Worm (Caenorhabditis elegans) whole organism, young adult: Measurements from ENCODE around the gene cdh-5.
A peak's percentile ranks its signal among the peaks of the same experiment; 100 is the strongest.

Experiments
- B0035.1 ChIP-seq: sonication (generic microtip); optimal IDR thresholded peaks from 2 replicates; lab custom pipeline; 2016; ENCODE audit warnings: missing genetic modification characterization, mild to moderate bottlenecking, missing compliant biosample characterization, missing genotype, missing genetic modification reagents
- T26A5.8 ChIP-seq: sonication (generic microtip); optimal IDR thresholded peaks from 2 replicates; lab custom pipeline; 2016; ENCODE audit warnings: missing genetic modification characterization, missing compliant biosample characterization
- Y53G8AR.9 ChIP-seq: fragments of 200-800 bp; sonication (Bioruptor generic); conservative IDR thresholded peaks from 2 replicates; pipeline ENCODE4 v1.3.6; 2022; ENCODE audit warnings: missing genetic modification reagents, missing genetic modification characterization, missing compliant biosample characterization
- Y67H2A.10 ChIP-seq: fragments of 200-800 bp; sonication (Bioruptor generic); conservative IDR thresholded peaks from 2 replicates; pipeline ENCODE4 v1.3.6; 2022; ENCODE audit warnings: missing genetic modification reagents, missing genetic modification characterization, missing compliant biosample characterization
- Y95B8A.8 ChIP-seq: fragments of 200-800 bp; sonication (Bioruptor generic); IDR thresholded peaks from 2 replicates; pipeline ENCODE4 v1.3.6; 2022; ENCODE audit warnings: missing genetic modification reagents, missing genetic modification characterization, missing compliant biosample characterization
- dpl-1 ChIP-seq: fragments of 150-350 bp; optimal IDR thresholded peaks from 2 replicates; lab custom pipeline; 2014; ENCODE audit warnings: missing biosample characterization, missing genetic modification reagents, missing genetic modification characterization
- efl-1 ChIP-seq: fragments of 150-350 bp; optimal IDR thresholded peaks from 2 replicates; lab custom pipeline; 2014; ENCODE audit warnings: missing biosample characterization, missing genetic modification reagents, missing genetic modification characterization
- mxl-1 ChIP-seq: sonication (generic microtip); optimal IDR thresholded peaks from 2 replicates; lab custom pipeline; 2016; ENCODE audit warnings: missing genetic modification characterization, missing compliant biosample characterization
- nhr-80 ChIP-seq: sonication (generic microtip); optimal IDR thresholded peaks from 2 replicates; lab custom pipeline; 2016; ENCODE audit warnings: missing genetic modification characterization, missing compliant biosample characterization
- snpc-4 ChIP-seq, 5 experiments: fragments of 150-350 bp in 1 of 5; sonication (generic microtip) in 4 of 5; optimal IDR thresholded peaks; 2 replicates each; lab custom pipeline; 2014 to 2018; ENCODE audit warnings: missing genetic modification characterization in 5 of 5, missing biosample characterization in 3 of 5, antibody characterized with exemption in 2 of 5, mild to moderate bottlenecking in 2 of 5, missing compliant biosample characterization in 2 of 5, missing genotype in 2 of 5, moderate library complexity in 2 of 5, missing genetic modification reagents in 1 of 5
- sptf-2 ChIP-seq: fragments of 200-800 bp; sonication (Bioruptor generic); optimal IDR thresholded peaks from 2 replicates; lab custom pipeline; 2018; ENCODE audit warnings: mild to moderate bottlenecking, missing genetic modification characterization, missing compliant biosample characterization
- ztf-22 ChIP-seq: fragments of 200-800 bp; sonication (Bioruptor generic); optimal IDR thresholded peaks from 2 replicates; lab custom pipeline; 2018; ENCODE audit warnings: mild to moderate bottlenecking, missing genetic modification characterization, moderate library complexity, missing compliant biosample characterization

ce11 chrIV:8650696-8651095 is 18.0 kb upstream of the cdh-5 start, which contains the start of gene C49C8.2:
- TF ChIP-seq Y53G8AR.9 (GFP tag; lab: Robert Waterston, UW), result no peak
- no peak for TF ChIP-seq mxl-1 (tag; lab: Kevin White, UChicago)
- peak; percentile 34 for TF ChIP-seq nhr-80 (tag; lab: Kevin White, UChicago)
- TF ChIP-seq sptf-2 (GFP tag; lab: Kevin White, UChicago), result no peak
- TF ChIP-seq B0035.1 (tag; lab: Kevin White, UChicago), result no peak
- no peak for TF ChIP-seq efl-1 (GFP tag; lab: Kevin White, UChicago)
- TF ChIP-seq snpc-4 (GFP tag; optimal IDR thresholded peaks at IDR 0.05; lab: Kevin White, UChicago), result no peak
- TF ChIP-seq snpc-4 (tag; optimal IDR thresholded peaks at IDR 0.05; lab: Kevin White, UChicago), result no peak
- TF ChIP-seq dpl-1 (GFP tag; lab: Kevin White, UChicago), result no peak
- TF ChIP-seq T26A5.8 (tag; lab: Kevin White, UChicago), result no peak
- TF ChIP-seq Y95B8A.8 (GFP tag; lab: Robert Waterston, UW), result no peak
- TF ChIP-seq Y67H2A.10 (GFP tag; lab: Robert Waterston, UW), result no peak
- no peak for TF ChIP-seq ztf-22 (GFP tag; lab: Kevin White, UChicago)
